Fruit fly (Drosophila melanogaster): Measurements from ENCODE around the gene Zwilch.

- TF ChIP-seq Sin3A (optimal IDR thresholded peaks at IDR 0.05): no peak
- TF ChIP-seq h (optimal IDR thresholded peaks at IDR 0.05): no peak
- no peak for TF ChIP-seq insv (optimal IDR thresholded peaks at IDR 0.05)
- no peak for TF ChIP-seq psq (optimal IDR thresholded peaks at IDR 0.05)
Measured at dm6 chr3R:31168968-31169367, 44.2 kb downstream of the Zwilch start, which contains the start of gene stops.
